Worm (Caenorhabditis elegans): ENCODE data around the gene ule-4.

DNA sequence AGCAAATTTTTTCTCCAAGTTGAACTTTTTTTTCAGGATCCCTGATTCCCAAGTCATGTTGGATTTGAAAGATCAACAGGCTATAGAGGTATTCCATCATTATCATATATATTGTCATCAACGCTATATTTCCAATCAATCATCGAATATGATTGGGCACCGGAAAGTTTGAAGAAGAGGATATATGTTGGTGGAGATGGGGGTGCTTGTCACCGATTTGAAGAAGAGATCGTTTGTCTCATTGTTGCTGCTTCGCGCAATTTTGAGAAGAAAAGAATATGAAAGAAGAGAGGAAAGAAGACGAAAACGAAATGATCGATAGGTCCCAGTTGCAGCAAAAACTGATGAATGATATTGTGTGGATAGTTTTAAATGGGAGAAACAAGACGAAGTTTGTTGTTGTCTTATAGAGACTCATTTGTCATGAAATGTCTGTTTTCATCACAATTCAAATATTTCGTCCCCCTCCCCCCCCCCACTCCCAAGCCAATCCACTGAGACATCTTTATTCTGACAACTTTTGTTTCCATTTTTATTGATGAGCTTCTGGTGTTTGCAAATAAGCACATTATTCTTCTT is 41.9 kb upstream of the ule-4 start, which contains the start of gene T23G4.2:
- no peak for TF ChIP-seq nhr-76 (tag; optimal IDR thresholded peaks at IDR 0.05)
- TF ChIP-seq mls-2 (tag; optimal IDR thresholded peaks at IDR 0.05) = no peak
- peak; percentile 87 for TF ChIP-seq unc-62 (GFP tag; optimal IDR thresholded peaks at IDR 0.05)
- TF ChIP-seq sptf-1 (tag; optimal IDR thresholded peaks at IDR 0.05) = no peak
- no peak for TF ChIP-seq nhr-28 (tag; optimal IDR thresholded peaks at IDR 0.05)
- no peak for TF ChIP-seq cnd-1 (tag; optimal IDR thresholded peaks at IDR 0.05)
- TF ChIP-seq pha-4 (tag; optimal IDR thresholded peaks at IDR 0.05) = no peak
- no peak for TF ChIP-seq nhr-237 (tag; optimal IDR thresholded peaks at IDR 0.05)

All from whole organism, mixed stage, embryonic.